Worm (Caenorhabditis elegans): ENCODE measurements around the gene W01B6.8.

Gene W01B6.8

DNA sequence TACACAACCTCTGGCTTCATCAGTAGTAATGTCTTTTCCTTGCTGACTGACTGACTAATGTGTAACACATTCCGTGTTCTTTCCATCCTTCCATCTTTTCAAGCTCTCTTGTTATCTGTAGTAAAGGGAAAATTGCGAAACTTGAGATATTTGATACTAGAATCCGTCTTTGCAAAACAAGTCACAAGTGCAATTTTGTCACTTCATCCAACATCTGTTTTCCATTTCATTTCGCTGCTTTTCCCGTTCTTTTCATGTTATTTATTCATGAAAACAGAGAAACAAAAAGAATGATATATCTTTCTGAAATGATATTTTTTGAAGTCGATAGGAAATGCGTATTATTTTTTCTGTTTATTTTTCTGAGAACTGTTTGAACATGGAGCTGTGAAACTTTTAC is 38.2 kb downstream of the W01B6.8 start:
- TF ChIP-seq aha-1 (tag) (peak; percentile 14), zfp-3 (GFP tag; conservative IDR thresholded peaks at IDR 0.05) (no peak), nhr-11 (tag; optimal IDR thresholded peaks at IDR 0.05) (peak; percentile 23), tra-1 (GFP tag; IDR thresholded peaks at IDR 0.05) (no peak), ces-1 (GFP tag; optimal IDR thresholded peaks at IDR 0.05) (no peak), nhr-42 (GFP tag; IDR thresholded peaks at IDR 0.05) (no peak), unc-62 (GFP tag; optimal IDR thresholded peaks at IDR 0.05 in 1 of 2) (peak in 1 of 2 experiments; percentile 77), unc-62 (tag; optimal IDR thresholded peaks at IDR 0.05) (no peak), daf-16 (GFP tag; optimal IDR thresholded peaks at IDR 0.05) (peak in 1 of 2 experiments; percentile 35), daf-16 (tag; optimal IDR thresholded peaks at IDR 0.05) (no peak)

DNA sequence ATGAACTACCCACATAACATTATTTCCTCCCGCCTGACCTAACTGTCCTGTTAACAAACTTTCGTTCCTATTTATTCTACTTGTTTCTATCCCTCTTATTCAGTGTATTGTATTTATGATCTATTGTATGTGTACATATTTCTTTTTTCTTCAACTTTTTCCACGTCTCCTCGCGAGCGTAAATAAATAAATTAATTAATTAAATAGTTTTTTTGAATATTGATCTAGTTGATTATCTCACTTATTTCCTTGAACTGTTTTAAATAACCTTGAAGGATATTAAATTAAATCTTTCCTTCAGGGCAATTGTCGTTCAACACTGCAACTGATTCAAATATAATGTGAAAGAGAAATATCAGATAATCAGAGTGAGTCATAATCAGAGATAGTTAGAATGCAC is 41.3 kb downstream of the W01B6.8 start, which contains the start of gene frk-1:
TSS of gene frk-1 (plus strand) at position 301 of the 400 bp plus-strand sequence.
- TF ChIP-seq aha-1 (tag) (peak; percentile 73), mxl-3 (GFP tag; optimal IDR thresholded peaks at IDR 0.05) (no peak)

DNA sequence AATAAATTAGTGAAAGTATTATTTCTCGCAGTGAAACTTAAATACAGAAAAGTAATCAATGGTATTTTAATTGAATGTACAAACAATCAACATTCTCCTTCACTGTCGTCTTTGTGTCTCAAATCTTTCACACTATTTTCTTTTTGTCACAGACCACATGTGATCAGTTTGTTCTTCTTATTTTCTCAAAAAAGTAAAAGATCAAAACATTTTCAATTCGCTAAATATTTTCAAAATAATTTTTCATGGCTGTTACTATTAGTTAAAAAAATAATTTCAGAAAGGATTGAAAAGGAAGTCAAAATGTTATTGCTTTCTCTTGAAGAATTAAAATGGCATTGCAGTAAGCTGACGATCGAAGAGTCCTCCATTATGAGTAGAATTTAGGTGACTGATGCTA is 43.4 kb downstream of the W01B6.8 start, which contains the start of gene dhs-31:
TSS of gene dhs-31 (minus strand) at position 101 of the 400 bp plus-strand sequence.
- TF ChIP-seq duxl-1 (tag; optimal IDR thresholded peaks at IDR 0.05; ENCODE audit: poor library complexity) = no peak

DNA sequence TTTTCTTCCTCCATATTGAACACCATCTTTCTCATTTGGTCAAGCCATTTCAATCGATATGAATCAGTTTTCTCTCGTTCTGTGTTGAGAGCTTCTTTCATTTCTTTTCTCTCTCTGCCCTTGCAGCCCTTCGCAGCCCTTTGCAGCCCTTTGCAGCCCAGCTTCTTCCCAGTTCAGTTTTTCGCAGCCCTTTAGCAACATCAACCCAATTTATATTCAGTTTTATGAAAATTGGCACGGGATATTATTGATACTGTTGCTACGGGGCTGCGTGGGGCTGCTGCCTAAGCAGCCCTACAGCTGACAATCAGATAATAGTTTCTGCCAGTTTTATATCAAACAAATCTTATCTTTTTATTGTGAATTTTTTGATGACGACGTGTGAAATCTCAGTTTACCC is 47.2 kb downstream of the W01B6.8 start, which contains the start of gene F44D12.10:
TSS of gene F44D12.10 (minus strand) at position 101 of the 400 bp plus-strand sequence.
- no peak for TF ChIP-seq madf-5 (GFP tag; IDR thresholded peaks at IDR 0.05)
- TF ChIP-seq snpc-4 (tag; optimal IDR thresholded peaks at IDR 0.05) = no peak
- no peak for TF ChIP-seq zfp-2 (tag; optimal IDR thresholded peaks at IDR 0.05)
- no peak for TF ChIP-seq dmd-9 (GFP tag; IDR thresholded peaks at IDR 0.05)
- no peak for TF ChIP-seq nhr-6 (tag; optimal IDR thresholded peaks at IDR 0.05)
- TF ChIP-seq egl-43 (GFP tag; IDR thresholded peaks at IDR 0.05) = no peak
- no peak for TF ChIP-seq nhr-48 (tag; optimal IDR thresholded peaks at IDR 0.05)
